Worm (Caenorhabditis elegans): Measurements from ENCODE around the gene ldp-1.

ldp-1 gene

DNA sequence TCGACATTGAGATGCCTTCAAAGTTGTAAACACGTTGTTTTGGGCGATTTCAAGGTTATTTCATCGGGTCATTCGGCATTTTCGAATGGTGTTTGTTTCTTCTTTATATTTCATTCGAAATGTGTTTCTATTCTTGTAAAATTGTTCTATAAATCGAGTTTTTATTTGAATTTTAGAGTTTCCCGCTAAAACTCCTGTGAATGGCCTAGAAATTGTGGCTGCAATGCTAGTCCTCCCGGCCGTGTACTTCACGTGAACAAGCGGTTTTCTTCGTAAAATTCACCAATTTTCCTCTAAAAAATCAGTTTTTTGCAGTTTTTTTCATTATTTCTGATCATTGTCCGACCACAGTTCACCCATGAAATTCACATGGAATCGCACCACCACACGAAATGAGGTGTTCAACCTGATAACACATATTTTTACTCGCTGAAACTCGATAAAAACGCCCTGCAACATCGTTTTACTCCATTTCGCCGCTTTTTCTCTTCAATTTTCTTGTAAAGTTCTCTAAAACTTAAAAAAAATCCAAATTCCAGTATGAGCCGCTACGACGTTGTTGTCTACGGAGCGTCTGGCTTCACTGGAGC lies at the start of gene ldp-1:
Gene ldp-1, plus strand, starts transcription at position 540 of the 590 bp plus-strand sequence.
- peak; percentile 55 for TF ChIP-seq fax-1 (tag; optimal IDR thresholded peaks at IDR 0.05)
- no peak for TF ChIP-seq che-1 (tag; optimal IDR thresholded peaks at IDR 0.05)
- peak; percentile 71 for TF ChIP-seq ets-4 (tag; optimal IDR thresholded peaks at IDR 0.05)
- TF ChIP-seq tbx-7 (tag; optimal IDR thresholded peaks at IDR 0.05) = peak; percentile 76
- TF ChIP-seq ceh-2 (tag; optimal IDR thresholded peaks at IDR 0.05) = peak; percentile 76
- TF ChIP-seq ceh-31 (tag; optimal IDR thresholded peaks at IDR 0.05) = peak; percentile 89
- TF ChIP-seq odd-2 (tag; optimal IDR thresholded peaks at IDR 0.05) = no peak
- peak; percentile 25 for TF ChIP-seq unc-42 (tag; optimal IDR thresholded peaks at IDR 0.05)
- TF ChIP-seq C38D4.7 (GFP tag; optimal IDR thresholded peaks at IDR 0.05) = no peak
- TF ChIP-seq sox-2 (GFP tag; IDR thresholded peaks at IDR 0.05) = no peak
- peak; percentile 3 for TF ChIP-seq hlh-8 (tag; optimal IDR thresholded peaks at IDR 0.05)
- TF ChIP-seq rnt-1 (tag; optimal IDR thresholded peaks at IDR 0.05) = peak; percentile 39
- TF ChIP-seq elt-2 (tag; optimal IDR thresholded peaks at IDR 0.05) = no peak
- peak; percentile 63 for TF ChIP-seq ref-2 (tag; optimal IDR thresholded peaks at IDR 0.05)
- no peak for TF ChIP-seq unc-3 (GFP tag; conservative IDR thresholded peaks at IDR 0.05)
- TF ChIP-seq unc-3 (tag; optimal IDR thresholded peaks at IDR 0.05) = peak; percentile 19
- peak; percentile 7 for TF ChIP-seq ceh-14 (tag; optimal IDR thresholded peaks at IDR 0.05)
- TF ChIP-seq pqm-1 (tag; optimal IDR thresholded peaks at IDR 0.05) = no peak
- TF ChIP-seq C08G9.2 (tag; optimal IDR thresholded peaks at IDR 0.05) = peak; percentile 92
- TF ChIP-seq lin-11 (tag; optimal IDR thresholded peaks at IDR 0.05) = no peak
- TF ChIP-seq tbx-2 (tag; optimal IDR thresholded peaks at IDR 0.05) = peak; percentile 70
- peak; percentile 69 for TF ChIP-seq mec-3 (tag; optimal IDR thresholded peaks at IDR 0.05; ENCODE audit: borderline replicate concordance)
- TF ChIP-seq zip-5 (tag; optimal IDR thresholded peaks at IDR 0.05) = peak; percentile 48
- no peak for TF ChIP-seq hlh-30 (tag; optimal IDR thresholded peaks at IDR 0.05; ENCODE audit: insufficient read depth)
- no peak for TF ChIP-seq gmeb-2 (tag; optimal IDR thresholded peaks at IDR 0.05)
- no peak for TF ChIP-seq ceh-6 (GFP tag; optimal IDR thresholded peaks at IDR 0.05)
- peak; percentile 8 for TF ChIP-seq ceh-34 (tag; optimal IDR thresholded peaks at IDR 0.05)

DNA sequence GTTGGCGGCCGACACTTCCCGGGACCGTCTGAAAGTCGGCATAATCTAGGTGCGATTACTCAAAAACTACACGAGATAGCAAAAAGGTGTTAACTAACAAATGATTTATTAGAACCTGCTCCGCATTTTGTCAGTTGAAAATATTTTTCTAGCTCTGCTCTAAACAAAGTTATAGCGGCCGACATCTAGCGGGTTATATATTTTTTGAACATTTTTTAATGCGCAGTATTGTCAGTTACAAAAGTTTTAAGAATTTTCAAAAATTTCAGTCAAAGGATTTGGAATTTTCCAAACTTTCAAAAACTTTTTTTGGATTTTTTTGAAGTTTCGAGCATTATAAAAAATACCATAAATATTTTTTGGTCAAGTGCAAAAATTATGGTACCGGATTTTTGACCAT lies 46.1 kb upstream of the ldp-1 start:
- TF ChIP-seq fax-1 (tag; optimal IDR thresholded peaks at IDR 0.05) (no peak), elt-2 (tag; optimal IDR thresholded peaks at IDR 0.05) (no peak)

DNA sequence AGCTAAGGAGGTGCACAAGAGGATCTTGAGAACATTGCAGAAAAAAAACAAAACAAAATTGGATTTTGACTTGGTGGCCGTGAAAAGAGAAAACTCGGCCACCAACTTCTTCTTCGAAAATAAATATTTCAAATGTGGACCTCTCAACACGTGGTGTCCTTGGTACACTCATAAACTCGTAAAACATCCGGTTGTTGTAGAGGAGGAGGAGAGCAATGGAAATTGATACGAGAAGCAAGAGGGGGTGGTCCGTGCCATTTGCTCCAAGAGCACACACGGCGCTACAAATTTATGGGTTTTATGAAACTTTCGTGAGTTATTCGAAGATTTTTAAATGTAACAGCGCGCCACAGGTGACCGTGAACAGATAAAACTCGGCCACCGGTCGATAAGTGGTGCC lies 45.4 kb upstream of the ldp-1 start:
- TF ChIP-seq lim-6 (tag; optimal IDR thresholded peaks at IDR 0.05) = no peak
- TF ChIP-seq hlh-8 (tag; optimal IDR thresholded peaks at IDR 0.05) = peak; percentile 16
- no peak for TF ChIP-seq ahr-1 (tag; optimal IDR thresholded peaks at IDR 0.05)

DNA sequence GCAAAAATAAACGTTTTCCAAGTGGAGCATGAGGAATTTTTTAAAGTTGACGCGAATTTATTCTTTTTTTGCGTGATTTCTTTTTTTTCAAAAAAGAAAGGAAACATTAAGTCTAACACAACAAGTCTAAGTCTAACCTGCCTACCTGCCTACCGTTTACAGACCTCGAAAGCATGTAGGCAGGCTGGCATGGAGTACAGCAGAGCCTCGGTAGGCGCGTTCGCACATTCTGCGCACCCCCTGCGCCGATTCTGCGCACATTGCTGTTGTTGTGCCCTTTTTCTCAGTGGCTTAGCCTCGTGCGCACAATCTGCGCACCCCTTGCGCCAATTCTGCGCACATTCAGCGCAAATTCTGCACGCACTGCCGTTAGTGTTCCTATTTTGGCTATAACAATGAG lies 43.5 kb upstream of the ldp-1 start:
- TF ChIP-seq ceh-18 (tag; optimal IDR thresholded peaks at IDR 0.05) = no peak
- no peak for TF ChIP-seq sox-4 (tag; optimal IDR thresholded peaks at IDR 0.05)
- TF ChIP-seq ceh-24 (tag; optimal IDR thresholded peaks at IDR 0.05) = no peak
- TF ChIP-seq gmeb-2 (tag; optimal IDR thresholded peaks at IDR 0.05) = no peak
- TF ChIP-seq elt-4 (tag; optimal IDR thresholded peaks at IDR 0.05) = no peak
- no peak for TF ChIP-seq pha-4 (tag; optimal IDR thresholded peaks at IDR 0.05)
- TF ChIP-seq dmd-4 (tag; optimal IDR thresholded peaks at IDR 0.05; ENCODE audit: borderline replicate concordance) = no peak
- TF ChIP-seq ceh-14 (tag; optimal IDR thresholded peaks at IDR 0.05) = no peak
- TF ChIP-seq nfya-1 (tag; optimal IDR thresholded peaks at IDR 0.05) = no peak
- TF ChIP-seq unc-55 (GFP tag; optimal IDR thresholded peaks at IDR 0.05) = no peak
- TF ChIP-seq Y22D7AL.16 (tag; optimal IDR thresholded peaks at IDR 0.05) = no peak
- no peak for TF ChIP-seq ceh-31 (tag; optimal IDR thresholded peaks at IDR 0.05)
- no peak for TF ChIP-seq madf-2 (tag; optimal IDR thresholded peaks at IDR 0.05)
- no peak for TF ChIP-seq pag-3 (tag; optimal IDR thresholded peaks at IDR 0.05; ENCODE audit: borderline replicate concordance)
- no peak for TF ChIP-seq che-1 (tag; optimal IDR thresholded peaks at IDR 0.05)
- no peak for TF ChIP-seq lim-6 (tag; optimal IDR thresholded peaks at IDR 0.05)
- TF ChIP-seq pat-9 (tag; optimal IDR thresholded peaks at IDR 0.05) = no peak
- no peak for TF ChIP-seq C08G9.2 (tag; optimal IDR thresholded peaks at IDR 0.05)
- no peak for TF ChIP-seq lin-11 (tag; optimal IDR thresholded peaks at IDR 0.05)

Measured in whole organism, late embryonic.